Fruit fly (Drosophila melanogaster): ENCODE data around the gene dob.

Gene dob

DNA sequence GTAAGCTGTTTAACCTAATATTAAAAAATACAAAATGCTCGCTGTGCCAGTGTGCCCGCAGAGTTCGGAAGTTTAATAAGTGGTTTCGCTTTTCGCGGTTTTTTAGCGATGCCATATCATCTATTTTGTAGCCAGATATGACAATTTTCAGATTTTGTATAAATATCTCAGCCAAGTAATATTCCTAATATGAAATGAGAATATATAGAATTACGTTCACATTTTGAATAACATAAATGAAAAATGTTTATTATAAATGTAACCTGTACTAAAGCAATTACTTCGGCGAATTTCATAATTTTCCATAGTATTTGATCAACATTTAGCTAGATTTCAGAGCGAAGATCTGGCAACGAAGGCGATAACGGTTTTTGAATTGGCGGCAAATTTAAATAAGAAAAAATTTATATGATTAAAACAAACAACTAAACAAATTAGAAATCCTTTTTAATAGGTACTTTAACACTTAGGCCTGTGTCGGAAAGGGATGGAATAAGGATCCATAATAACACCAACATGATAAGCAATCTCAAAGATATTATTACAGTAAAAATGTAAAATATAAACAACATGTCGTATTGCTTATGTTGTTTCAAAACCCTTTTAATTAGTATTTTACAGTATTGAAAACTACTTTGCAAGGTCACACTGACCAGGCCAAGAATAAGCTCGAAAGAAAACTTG lies at the start of gene dob, which contains the start of gene opm:
Gene dob, plus strand, starts transcription at position 634 of the 684 bp plus-strand sequence.
Gene opm, minus strand, starts transcription at position 59 of the 684 bp plus-strand sequence.
- no peak for TF ChIP-seq CTCF (optimal IDR thresholded peaks at IDR 0.05)

DNA sequence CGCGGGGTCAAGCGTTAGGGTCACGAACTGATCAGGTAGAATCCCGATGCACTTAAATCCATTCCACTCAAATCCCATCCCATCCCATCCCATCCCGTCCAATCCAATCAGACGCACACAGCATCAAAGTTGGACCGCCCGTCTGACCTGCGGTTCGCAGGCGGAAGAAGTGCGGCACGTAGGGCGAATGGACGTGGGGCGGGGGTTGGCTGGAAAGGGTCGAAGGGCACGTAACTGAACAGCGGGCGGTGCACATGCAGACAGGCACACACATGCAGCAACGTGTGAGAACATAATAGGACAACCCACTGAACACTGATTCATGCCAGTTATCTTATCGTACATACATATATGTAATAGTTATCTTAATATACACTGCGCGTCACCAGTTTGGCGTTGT lies 47.4 kb upstream of the dob start:
- TF ChIP-seq CTCF (optimal IDR thresholded peaks at IDR 0.05) (no peak), CG8478 (optimal IDR thresholded peaks at IDR 0.05) (no peak)

DNA sequence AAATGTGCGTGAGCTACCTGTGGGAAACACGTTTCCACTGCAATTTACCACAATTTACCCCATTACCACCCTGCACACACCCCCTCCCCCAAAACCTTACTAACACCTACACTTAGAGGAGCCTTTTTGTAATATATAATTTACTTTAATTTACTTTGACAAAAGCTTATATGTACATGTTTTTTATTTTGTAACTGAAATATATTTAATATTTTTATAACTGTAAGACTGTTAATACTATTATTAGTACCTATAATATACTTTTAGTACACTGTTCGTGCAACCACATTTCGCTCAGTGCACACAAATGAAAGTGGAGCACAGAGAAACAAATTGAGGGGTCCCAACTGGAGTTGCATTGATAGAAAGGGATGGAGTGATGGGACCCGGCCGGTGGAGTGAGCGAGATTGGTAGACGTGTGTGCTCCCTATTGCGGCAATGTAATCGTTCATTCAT lies 45.8 kb upstream of the dob start:
- TF ChIP-seq CG8478 (optimal IDR thresholded peaks at IDR 0.05): no peak
- no peak for TF ChIP-seq CTCF (optimal IDR thresholded peaks at IDR 0.05)

DNA sequence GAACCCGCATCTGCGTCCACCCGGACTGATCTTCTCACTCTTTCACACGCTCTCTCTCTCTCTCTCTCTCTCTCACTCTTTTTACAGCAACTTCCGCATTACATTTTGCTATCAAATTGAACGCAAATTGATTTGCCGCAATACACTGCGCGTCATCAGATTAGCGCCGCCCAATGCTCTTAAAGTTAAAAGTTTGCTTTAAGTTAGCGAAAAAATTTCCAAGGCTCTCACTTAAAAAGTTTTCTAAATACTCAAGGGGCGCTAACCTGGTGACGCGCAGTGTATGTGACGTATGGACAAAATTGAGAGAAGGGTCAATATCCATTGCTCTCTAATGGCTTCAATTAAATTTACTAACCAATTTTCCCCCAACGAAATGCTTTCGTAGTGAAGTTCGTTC lies 44.6 kb upstream of the dob start:
- TF ChIP-seq CG8478 (optimal IDR thresholded peaks at IDR 0.05) (no peak), CTCF (optimal IDR thresholded peaks at IDR 0.05) (no peak)

DNA sequence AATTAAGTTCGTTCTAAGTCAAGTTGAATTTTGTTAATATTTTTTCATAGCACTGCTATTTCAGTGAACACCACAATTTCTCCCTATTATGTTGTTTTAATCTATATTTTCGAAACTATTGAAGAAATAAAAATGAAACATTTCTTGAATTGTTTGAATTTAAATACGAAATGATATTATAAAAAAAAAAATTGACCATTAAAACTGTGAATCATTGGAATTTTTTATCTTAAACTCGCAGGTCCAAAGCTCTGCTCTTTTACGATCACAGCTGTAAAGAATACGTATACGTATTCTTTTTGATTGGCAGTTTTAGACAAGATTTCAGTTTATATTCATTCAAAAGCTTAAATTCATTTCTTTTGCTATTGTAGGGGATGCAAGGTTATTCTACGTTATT lies 43.4 kb upstream of the dob start:
- no peak for TF ChIP-seq CG8478 (optimal IDR thresholded peaks at IDR 0.05)

DNA sequence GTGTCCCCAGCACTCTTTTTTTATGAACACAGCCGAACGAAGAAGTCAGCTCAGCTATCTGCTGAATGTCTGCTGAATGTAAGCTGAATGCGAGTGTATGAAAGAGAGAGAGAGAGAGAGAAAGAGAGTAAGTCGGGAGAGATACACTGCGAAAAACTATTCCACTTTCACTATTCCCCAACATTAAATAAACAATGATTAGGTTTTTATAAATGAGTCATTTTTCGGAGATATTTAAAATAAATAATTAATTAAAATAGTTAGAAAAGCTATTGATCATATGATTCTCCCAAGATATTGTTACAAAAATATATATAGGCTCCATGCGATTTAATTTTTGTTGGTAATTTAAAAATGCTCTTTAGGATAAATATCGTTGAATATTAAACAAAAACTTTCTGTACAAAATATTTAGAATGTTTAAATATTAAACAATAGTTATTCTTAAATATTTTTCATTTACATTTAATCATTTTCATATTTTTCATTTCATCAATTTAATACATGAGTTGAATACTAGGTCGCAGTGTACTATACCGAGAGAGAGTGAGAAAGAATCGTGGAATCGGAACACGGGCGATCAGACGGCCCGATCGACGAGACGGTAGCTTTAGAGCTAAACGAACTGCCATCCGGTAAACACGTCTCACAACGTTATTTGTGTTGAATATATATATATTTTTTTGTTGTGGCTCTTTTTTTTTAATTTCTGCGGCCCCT lies 42.8 kb upstream of the dob start, which contains the start of gene be:
Gene be, plus strand, starts transcription at position 611 of the 720 bp plus-strand sequence.
- TF ChIP-seq CG8478 (optimal IDR thresholded peaks at IDR 0.05) (no peak), CTCF (optimal IDR thresholded peaks at IDR 0.05) (no peak)

DNA sequence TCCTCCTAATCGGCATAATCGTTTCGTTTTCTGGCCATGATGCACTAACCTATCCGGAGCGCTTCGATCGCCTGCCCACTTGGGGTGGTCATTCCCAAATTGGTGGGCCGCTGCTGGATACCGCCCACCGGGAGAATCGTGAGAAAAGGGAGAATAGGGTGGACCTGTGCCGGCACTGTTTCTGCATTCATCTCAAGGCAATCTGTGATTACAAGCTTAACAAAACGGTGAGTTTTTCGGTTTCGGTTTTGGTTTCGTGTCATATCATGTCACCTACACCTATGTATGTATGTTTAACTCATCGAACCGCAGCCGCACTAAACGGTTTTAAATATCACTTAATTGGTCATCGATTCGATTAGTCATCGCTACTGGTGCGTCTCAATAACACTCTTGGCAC lies 42.1 kb upstream of the dob start:
- TF ChIP-seq CG8478 (optimal IDR thresholded peaks at IDR 0.05) (no peak), CTCF (optimal IDR thresholded peaks at IDR 0.05) (no peak)

DNA sequence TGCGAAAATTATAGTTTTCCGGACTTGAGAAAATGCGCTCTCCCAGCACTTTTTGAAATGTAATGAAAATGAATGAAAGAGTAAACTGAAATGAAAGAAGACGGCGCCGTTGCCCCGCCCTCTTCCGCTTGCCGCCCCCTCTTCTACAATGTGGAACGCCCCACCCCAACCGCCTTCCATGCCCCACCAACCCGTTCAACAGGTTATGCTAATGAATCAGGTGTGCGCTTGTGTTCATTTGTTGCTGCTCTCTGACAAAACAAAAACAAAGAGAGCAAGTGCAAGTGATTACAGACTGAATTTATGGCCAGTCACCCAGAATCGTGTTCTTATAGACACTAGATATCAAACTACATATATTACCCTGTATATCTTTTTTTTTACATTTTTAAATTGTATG lies 41.1 kb upstream of the dob start:
- no peak for TF ChIP-seq CG8478 (optimal IDR thresholded peaks at IDR 0.05)
- no peak for TF ChIP-seq CTCF (optimal IDR thresholded peaks at IDR 0.05)

DNA sequence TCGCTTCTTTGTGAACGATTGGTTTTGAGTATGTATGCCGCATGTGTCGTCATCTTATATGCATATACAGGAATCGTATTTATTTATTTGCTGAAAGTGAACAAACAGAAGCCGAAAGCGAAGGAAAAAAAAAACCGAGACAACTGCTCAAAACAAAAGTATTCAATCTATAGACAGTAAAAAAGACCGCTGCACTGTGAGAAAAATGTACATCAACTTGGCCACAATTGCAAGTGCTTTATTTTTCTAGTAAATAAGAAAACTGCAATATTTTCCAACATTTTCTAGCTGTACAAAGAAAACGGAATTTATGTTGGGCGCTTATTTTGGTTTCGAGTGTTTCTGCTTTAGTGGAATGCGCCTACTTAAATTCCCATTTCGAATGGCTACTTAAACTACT lies 39.9 kb upstream of the dob start:
- TF ChIP-seq CTCF (optimal IDR thresholded peaks at IDR 0.05) (no peak), CG8478 (optimal IDR thresholded peaks at IDR 0.05) (no peak)

DNA sequence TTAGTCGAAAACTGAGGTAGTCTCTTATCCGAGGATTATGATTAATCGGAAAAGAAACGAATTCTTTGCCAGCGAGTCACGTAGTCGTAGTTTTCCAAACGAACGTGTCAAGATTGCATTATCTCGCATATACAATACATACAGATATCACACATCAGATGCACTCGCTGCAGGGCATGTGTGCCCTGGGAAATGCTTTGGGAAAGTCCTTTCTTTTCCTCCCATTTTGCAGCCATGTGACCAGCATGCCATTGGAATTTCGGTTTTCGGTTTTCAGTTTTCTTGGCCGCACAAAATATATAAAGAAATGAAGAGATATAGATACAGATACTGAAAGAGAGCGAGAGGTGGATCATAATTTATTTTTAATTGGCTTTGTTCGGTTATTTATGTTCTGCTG lies 38.7 kb upstream of the dob start:
- TF ChIP-seq CG8478 (optimal IDR thresholded peaks at IDR 0.05): no peak
- TF ChIP-seq CTCF (optimal IDR thresholded peaks at IDR 0.05): no peak

DNA sequence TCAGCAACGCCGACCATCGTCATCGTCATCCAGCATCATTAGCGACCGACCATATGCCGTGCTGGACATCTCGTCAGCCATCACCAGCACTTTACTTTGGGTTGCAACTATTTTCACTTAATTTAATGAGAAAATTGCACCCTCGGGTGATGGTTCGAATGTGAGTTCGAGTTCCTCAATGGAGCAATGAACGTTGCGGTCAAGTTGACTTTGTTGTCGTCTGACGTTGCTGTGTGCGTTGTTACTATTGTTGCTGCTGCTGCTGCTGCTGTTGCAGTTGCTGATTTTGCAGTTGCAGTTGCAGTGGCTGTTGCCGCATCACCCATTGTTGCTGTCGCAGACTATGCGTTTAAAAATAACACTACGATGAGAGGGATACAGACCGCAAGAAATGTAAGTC lies 36.9 kb upstream of the dob start:
- TF ChIP-seq CTCF (optimal IDR thresholded peaks at IDR 0.05) (no peak), CG8478 (optimal IDR thresholded peaks at IDR 0.05) (no peak)

DNA sequence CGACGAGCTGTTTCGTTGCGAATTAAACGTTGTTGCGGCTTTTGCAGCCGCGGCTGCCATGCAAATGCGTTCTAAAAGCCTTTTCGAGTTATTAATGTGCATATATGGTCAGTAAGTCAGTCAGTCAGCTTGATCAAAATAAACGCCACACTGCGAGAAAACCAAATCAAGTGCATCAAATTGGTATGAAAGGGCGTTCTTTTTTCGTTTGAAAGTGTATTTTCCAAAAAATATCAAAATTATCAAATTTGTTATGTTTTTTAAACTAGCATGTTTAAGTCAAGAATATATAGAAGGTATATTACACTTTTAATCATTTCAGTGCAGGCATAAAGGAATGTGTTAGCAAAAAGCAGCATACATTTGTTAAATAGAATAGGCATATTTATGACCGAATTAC lies 24.3 kb upstream of the dob start:
- TF ChIP-seq CTCF (optimal IDR thresholded peaks at IDR 0.05) (no peak), CG8478 (optimal IDR thresholded peaks at IDR 0.05) (no peak)

DNA sequence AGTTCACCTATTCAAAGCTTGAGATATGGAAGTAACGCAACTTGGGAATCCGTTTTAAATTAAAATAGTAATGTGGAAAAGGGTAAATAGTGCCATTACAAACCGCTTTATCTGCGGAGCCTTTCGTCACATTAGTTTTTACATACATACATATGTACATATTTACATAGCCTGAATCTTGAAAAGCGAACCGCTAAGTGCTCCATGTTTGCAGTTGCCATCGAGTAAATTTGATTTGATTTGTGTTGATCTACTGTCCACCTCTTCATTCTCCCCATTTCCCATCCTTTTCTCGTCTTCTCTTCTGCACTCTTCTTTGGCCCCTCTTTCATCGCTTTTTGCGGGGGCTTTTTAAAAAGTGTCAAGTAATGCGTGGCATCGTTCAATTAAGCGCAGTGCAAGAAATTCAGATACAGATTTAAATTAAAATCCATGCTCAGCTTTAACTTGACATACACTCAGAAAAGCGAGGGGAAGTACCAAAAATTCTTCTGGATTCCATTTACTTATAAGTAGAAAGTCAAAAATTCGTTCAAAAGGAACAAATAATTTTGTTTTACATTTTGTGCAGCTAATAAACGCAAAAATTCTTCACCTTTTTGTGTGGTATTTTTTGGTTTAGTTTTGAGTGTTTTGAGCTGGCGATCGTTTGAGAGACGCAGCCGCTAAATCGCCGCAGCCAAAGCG lies 23.7 kb upstream of the dob start:
- TF ChIP-seq CTCF (optimal IDR thresholded peaks at IDR 0.05) (no peak), CG8478 (optimal IDR thresholded peaks at IDR 0.05) (no peak)

DNA sequence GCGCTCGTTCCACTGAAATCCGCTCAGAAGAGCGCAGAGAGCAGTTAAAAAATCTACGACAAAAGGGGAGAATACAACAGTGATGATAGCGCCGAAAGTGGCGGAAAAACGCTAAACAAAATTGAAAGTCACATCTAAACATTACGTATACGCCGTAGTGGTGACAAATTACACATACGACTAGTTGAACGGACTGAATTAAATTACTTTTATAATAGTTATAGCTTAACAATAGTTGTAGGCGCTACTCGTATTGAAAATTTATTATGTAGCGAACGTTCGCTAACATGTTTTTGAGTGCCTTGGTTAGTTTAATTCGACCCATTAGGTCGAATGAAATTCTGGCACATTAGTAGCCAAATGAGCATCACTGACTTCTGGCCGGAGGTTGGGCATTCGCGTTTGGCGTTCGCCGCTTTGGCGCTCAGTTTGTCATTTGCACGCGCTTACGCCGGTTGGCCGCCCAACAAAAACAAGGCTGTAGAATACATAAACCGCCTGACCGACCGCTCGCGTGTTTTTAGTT lies 23.0 kb upstream of the dob start, which contains the start of gene CG5541:
Gene CG5541, plus strand, starts transcription at position 424 of the 526 bp plus-strand sequence.
- TF ChIP-seq CTCF (optimal IDR thresholded peaks at IDR 0.05) (no peak), CG8478 (optimal IDR thresholded peaks at IDR 0.05) (no peak)

DNA sequence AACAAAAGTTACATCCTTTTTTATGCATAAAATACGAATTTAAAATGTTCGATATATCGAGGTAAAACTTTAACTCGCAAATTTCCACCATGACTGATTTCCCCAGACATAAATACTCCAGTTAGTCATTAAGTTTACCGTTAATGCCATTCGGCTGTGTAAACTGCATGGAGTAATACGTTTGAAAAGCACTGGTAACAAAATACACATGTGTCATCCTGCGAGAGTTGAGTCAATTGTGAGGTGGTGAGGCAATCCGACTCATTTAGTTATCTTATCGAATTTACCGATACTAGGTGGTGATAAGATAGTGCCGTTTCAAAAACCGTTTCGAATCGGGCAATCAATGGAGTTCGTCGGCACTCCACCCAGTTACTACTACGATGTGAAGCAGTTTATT lies 21.2 kb upstream of the dob start:
- TF ChIP-seq CTCF (optimal IDR thresholded peaks at IDR 0.05) (no peak), CG8478 (optimal IDR thresholded peaks at IDR 0.05) (no peak)

All from S2 (cell line).